Worm (Caenorhabditis elegans): ENCODE measurements around the gene T20D4.10.

- TF ChIP-seq C06A6.2 (GFP tag; conservative IDR thresholded peaks at IDR 0.05) (no peak), T07F8.4 (tag; optimal IDR thresholded peaks at IDR 0.05) (no peak), cebp-1 (GFP tag; IDR thresholded peaks at IDR 0.05) (no peak), cebp-1 (tag; optimal IDR thresholded peaks at IDR 0.05) (no peak), F33H1.4 (GFP tag; IDR thresholded peaks at IDR 0.05) (no peak), lin-40 (tag; optimal IDR thresholded peaks at IDR 0.05) (no peak), somi-1 (GFP tag; optimal IDR thresholded peaks at IDR 0.05) (no peak), Y79H2A.3 (GFP tag; conservative IDR thresholded peaks at IDR 0.05) (no peak)
Observed at ce11 chrV:3362475-3362874, 37.6 kb upstream of the T20D4.10 start, which contains the start of gene C04E12.4.
